Worm (Caenorhabditis elegans): ENCODE results near the gene clec-146.
A peak's percentile ranks its signal among the peaks of the same experiment; 100 is the strongest.

clec-146 gene

DNA sequence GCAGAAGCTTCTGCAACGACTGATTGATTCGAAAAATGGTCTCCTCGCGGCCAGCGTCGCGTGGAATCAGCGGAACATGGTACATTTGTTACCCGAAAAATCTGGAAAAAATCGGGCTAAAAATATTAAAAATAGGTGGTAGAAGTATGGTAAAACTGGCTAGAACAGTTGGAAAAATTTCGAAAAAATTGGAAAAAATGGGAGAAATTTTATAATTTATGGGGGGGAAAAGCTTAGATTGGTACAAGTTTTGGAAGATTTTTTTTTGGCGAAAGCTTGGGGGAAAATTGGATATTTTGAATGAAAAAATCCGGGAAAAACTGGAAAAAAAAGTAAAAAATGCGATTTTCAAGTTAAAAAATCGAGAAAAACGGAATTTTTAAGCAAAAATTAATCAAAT, 46.0 kb downstream of the clec-146 start, which contains the start of gene ddl-2:
Gene ddl-2, minus strand, starts transcription at position 101 of the 400 bp plus-strand sequence.
- no peak for TF ChIP-seq lim-7 (GFP tag; IDR thresholded peaks at IDR 0.05)
- no peak for TF ChIP-seq ces-1 (GFP tag; optimal IDR thresholded peaks at IDR 0.05)
- no peak for TF ChIP-seq egl-43 (GFP tag; IDR thresholded peaks at IDR 0.05)

DNA sequence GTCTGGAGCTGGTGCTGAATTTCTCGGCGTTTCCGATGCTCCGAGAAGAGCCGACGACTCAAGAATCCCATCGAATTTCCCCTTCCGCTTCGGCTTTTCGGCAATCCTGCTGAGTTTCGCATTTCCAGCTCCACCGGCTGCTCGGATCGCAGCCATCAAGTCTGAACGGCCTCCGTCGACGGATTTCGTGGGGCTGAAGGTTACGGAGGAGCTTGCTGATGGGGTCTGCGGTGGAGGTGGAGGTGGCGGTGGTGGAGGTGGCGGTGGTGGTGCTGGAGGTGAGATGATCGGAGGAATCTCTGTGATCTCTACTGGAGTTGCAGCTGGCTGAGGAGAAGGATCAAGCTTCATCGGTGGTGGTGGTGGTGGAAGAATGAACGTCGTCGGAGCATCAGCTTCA, 50.6 kb downstream of the clec-146 start:
- TF ChIP-seq egl-27 (tag; optimal IDR thresholded peaks at IDR 0.05), result no peak
- TF ChIP-seq daf-12 (tag; optimal IDR thresholded peaks at IDR 0.05), result no peak
- TF ChIP-seq set-16 (GFP tag; IDR thresholded peaks at IDR 0.05), result peak; percentile 95

ce11 chrII:13540956-13541355, 52.6 kb downstream of the clec-146 start, which contains the start of the genes noa-1 and Y48E1B.17:
TSS of gene noa-1 (minus strand) at chrII:13541056.
TSS of gene Y48E1B.17 (minus strand) at chrII:13541084.
- TF ChIP-seq mxl-3 (GFP tag; optimal IDR thresholded peaks at IDR 0.05) (no peak), ceh-82 (tag; optimal IDR thresholded peaks at IDR 0.05) (no peak), madf-9 (GFP tag; conservative IDR thresholded peaks at IDR 0.05) (no peak), nhr-111 (GFP tag; optimal IDR thresholded peaks at IDR 0.05) (no peak), mep-1 (tag; optimal IDR thresholded peaks at IDR 0.05) (no peak), dmd-6 (GFP tag; IDR thresholded peaks at IDR 0.05) (no peak), spr-3 (GFP tag; optimal IDR thresholded peaks at IDR 0.05) (no peak), mdl-1 (tag; optimal IDR thresholded peaks at IDR 0.05) (no peak), cey-2 (tag; optimal IDR thresholded peaks at IDR 0.05; ENCODE audit: borderline replicate concordance, insufficient read depth) (no peak)

Measured in whole organism, L4 larva.